Fruit fly (Drosophila melanogaster) S2 (cell line): ENCODE results near the gene AGO3.

Experiments
- CG8478 ChIP-seq: fragments of >200 bp; optimal IDR thresholded peaks from 2 replicates; lab custom pipeline; 2018
- CTCF ChIP-seq, 2 experiments: fragments of >200 bp; optimal IDR thresholded peaks; 2 replicates each; lab custom pipeline; 2018

DNA sequence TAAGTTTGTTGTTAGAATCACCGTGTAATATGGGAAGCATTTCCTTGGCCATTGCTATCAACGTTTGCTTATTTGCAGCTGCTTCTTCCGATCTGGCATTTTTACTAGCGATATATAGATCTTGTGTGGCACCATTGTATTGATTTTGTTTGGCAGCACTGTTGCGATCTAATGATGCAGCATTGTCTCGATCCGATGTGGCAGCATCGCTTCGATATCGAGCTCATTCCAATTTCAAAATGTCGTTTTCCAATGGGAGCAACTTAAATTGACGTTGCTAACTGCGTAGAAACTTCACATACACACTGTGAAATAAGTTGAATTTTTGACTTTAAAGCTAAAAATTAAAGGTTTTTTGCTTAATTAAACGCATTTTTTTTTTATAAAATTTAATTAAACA lies 26.2 kb downstream of the AGO3 start:
- TF ChIP-seq CG8478 (lab: Kevin White, UChicago) (no peak), CTCF (optimal IDR thresholded peaks at IDR 0.05; lab: Kevin White, UChicago) (no peak)
